Worm (Caenorhabditis elegans): ENCODE results near the gene ifd-2.

DNA sequence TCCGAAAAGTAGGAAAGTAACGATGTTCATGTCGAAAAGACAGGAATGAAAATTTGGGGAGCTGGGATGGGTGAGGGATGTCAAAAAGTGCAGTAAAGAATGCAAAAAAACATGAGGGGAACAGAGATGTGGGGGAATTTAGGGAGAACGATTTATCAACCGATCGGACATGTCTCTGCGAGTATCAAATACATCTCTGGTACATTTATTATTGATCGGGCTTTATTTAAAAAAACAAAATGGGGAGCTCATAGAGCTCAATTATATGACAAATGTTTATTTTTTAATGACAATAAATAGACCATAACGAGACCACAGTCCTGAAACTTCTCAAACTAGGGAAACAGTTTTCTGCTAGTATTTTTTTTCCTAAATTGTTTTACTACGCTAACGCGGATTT is 5.0 kb downstream of the ifd-2 start, which contains the start of gene F25E2.2:
- TF ChIP-seq snpc-4 (tag; optimal IDR thresholded peaks at IDR 0.05) (no peak), nhr-12 (tag; optimal IDR thresholded peaks at IDR 0.05) (no peak), skn-1 (tag; optimal IDR thresholded peaks at IDR 0.05) (no peak), aly-2 (tag; optimal IDR thresholded peaks at IDR 0.05) (no peak), elt-1 (tag; optimal IDR thresholded peaks at IDR 0.05) (no peak), dmd-4 (tag; optimal IDR thresholded peaks at IDR 0.05) (no peak), nhr-237 (tag; optimal IDR thresholded peaks at IDR 0.05) (no peak), ZK546.5 (tag; optimal IDR thresholded peaks at IDR 0.05) (no peak), nhr-23 (tag; optimal IDR thresholded peaks at IDR 0.05) (no peak), zag-1 (tag; optimal IDR thresholded peaks at IDR 0.05) (no peak)

Measured in whole organism, L2 larva.